Fruit fly (Drosophila melanogaster) S2 (cell line): Measurements from ENCODE around the gene CG33700.

Experiments used
- CG8478 ChIP-seq: fragments of >200 bp; optimal IDR thresholded peaks from 2 replicates; lab custom pipeline; 2018
- CTCF ChIP-seq, 2 experiments: fragments of >200 bp; optimal IDR thresholded peaks; 2 replicates each; lab custom pipeline; 2018

Gene CG33700

dm6 chr3L:9502294-9502693 is 23.1 kb downstream of the CG33700 start:
- TF ChIP-seq CTCF (optimal IDR thresholded peaks at IDR 0.05; lab: Kevin White, UChicago): no peak
- no peak for TF ChIP-seq CG8478 (lab: Kevin White, UChicago)

dm6 chr3L:9501298-9501697 is 24.0 kb downstream of the CG33700 start:
- TF ChIP-seq CG8478 (lab: Kevin White, UChicago) (no peak), CTCF (optimal IDR thresholded peaks at IDR 0.05; lab: Kevin White, UChicago) (no peak)

DNA sequence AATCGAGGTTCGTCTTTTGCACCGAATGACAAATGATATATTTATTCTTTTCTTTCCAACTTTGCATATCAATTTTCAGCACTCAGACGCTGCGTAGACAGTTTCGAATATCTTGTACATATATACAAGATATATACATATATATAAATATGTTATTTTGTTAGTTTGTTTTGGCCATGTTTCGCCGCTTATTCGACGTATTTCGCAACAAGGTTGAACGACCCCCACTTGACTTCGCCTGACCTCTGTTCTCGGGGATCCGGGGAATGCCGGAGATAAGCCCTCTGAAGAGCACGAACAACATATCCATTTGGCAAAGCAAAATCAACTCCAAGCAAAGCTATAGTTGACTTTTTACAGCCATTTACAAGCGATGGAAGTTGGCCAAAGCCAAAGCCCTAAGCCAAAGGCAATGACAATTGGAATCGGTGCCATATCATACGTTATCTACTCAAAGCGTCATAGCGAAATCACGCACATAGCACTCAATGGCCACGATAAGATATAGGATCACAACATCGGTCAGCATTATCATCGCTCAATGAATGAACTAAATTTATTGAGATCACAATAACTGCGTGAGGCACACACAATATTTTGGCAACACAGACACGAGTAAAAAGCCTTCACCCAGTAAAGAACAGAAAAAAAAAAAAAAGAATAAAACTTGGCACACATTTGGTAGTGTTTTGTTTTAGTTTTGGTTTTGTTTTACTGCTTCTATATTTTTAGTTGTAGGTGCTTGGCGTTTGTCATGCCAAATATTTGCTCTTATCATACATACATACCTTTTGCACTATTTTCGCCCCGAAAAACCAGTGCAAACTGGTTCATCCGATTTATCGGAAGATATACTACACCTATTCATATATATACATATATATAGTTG is 25.2 kb downstream of the CG33700 start:
- no peak for TF ChIP-seq CG8478 (lab: Kevin White, UChicago)
- TF ChIP-seq CTCF (optimal IDR thresholded peaks at IDR 0.05; lab: Kevin White, UChicago): no peak

DNA sequence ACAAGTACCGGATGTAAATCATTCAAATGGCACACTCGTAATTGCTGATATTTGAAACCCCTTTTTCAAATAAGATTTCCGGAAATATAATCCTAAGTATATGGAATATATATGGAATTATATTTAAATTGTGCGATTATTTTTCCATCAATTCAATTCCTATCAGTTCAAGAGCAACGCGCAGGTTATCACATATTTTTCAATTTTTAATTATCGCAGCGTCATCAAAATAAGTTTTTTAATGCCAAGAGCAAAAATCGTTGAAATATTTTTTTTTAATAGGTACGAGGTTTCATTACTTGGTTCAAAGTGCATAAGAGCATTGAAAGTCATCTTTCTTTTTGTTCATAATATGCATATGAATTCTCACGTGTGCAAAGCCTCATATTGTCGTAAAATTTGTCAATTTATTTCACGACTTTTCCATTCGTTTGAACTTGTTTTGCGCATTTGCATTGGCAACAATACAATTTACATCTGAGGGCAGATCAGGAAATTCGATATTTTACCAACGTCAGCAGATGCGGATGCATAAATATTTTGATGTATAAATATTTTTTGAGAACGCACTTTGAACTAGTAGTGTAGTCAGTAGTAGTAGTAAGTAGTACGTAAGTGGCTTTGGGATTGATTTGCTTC is 27.2 kb downstream of the CG33700 start:
- no peak for TF ChIP-seq CG8478 (lab: Kevin White, UChicago)
- TF ChIP-seq CTCF (optimal IDR thresholded peaks at IDR 0.05; lab: Kevin White, UChicago): no peak

dm6 chr3L:9497249-9497648 is 28.1 kb downstream of the CG33700 start:
- no peak for TF ChIP-seq CG8478 (lab: Kevin White, UChicago)
- TF ChIP-seq CTCF (optimal IDR thresholded peaks at IDR 0.05; lab: Kevin White, UChicago): no peak

DNA sequence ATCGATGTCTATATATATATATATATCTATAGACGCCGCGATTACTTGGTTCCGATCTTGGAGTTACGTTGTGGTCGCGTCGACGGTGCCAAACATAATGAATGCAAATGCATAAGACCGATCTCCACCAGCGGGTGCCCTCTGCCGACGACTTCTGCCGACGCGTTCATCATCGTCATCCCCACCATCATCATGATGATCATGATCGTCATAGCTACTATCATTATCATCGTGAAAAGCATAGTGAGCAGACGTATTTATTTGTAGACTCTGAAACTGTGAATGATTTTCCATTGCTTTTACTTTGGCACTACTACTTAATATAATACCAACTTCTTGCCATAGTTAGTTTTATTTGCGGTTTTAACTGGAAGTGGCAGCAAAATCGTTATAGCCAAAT is 33.2 kb downstream of the CG33700 start, which contains the start of gene CG32037:
TSS of gene CG32037 (minus strand) at position 101 of the 400 bp plus-strand sequence.
- TF ChIP-seq CTCF (optimal IDR thresholded peaks at IDR 0.05; lab: Kevin White, UChicago): no peak
- no peak for TF ChIP-seq CG8478 (lab: Kevin White, UChicago)

DNA sequence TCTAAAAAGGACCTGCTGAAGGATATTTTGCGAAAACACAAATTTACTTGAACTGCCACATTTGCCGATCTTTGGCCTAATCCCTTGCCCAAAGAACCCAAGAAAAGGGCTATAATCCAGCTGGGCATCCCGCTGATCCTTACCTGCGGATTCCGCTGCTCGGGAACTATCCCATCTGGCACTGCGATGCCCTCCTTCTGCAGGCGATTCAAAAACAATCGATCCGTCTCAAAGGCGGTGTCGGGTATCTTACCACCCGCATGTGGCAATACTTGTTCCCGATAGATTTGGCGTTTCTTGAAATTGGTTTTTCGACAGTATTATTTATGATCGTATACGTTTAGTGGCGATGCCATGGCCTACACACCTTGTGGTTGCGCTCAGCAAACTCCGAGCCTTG is 34.0 kb downstream of the CG33700 start:
- no peak for TF ChIP-seq CTCF (optimal IDR thresholded peaks at IDR 0.05; lab: Kevin White, UChicago)
- TF ChIP-seq CG8478 (lab: Kevin White, UChicago): no peak

- TF ChIP-seq CTCF (optimal IDR thresholded peaks at IDR 0.05; lab: Kevin White, UChicago) (no peak), CG8478 (lab: Kevin White, UChicago) (no peak)
Observed at dm6 chr3L:9490432-9490831, 34.9 kb downstream of the CG33700 start.

- TF ChIP-seq CG8478 (lab: Kevin White, UChicago): no peak
- no peak for TF ChIP-seq CTCF (optimal IDR thresholded peaks at IDR 0.05; lab: Kevin White, UChicago)
Observed at dm6 chr3L:9489627-9490026, 35.7 kb downstream of the CG33700 start.

DNA sequence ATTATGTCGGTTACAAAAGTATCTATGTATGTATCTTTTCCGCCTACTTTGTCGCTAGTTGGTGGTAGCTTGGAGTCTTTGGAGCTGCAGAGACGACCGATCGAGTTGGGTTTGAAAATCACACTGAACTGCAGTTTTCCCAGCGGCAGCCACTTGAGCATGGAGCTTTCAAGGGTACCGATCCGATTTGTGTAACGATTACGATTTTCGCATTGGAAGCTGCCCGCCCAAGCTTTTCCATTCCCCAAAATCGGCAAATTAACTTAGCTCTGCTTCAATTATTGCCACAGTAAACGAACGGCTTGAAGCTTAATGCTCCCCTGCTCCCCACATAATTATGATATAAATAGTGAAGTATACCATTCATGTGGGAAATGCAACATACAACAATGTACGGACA is 36.2 kb downstream of the CG33700 start, which contains the start of gene CG32036:
TSS of gene CG32036 (minus strand) at position 101 of the 400 bp plus-strand sequence.
- TF ChIP-seq CG8478 (lab: Kevin White, UChicago): no peak
- TF ChIP-seq CTCF (optimal IDR thresholded peaks at IDR 0.05; lab: Kevin White, UChicago): no peak

dm6 chr3L:9487586-9487985 is 37.8 kb downstream of the CG33700 start, which contains the start of gene pall:
pall (minus strand) TSS chr3L:9487790.
- TF ChIP-seq CTCF (optimal IDR thresholded peaks at IDR 0.05; lab: Kevin White, UChicago): peak in 1 of 2 experiments; percentile 6
- no peak for TF ChIP-seq CG8478 (lab: Kevin White, UChicago)

DNA sequence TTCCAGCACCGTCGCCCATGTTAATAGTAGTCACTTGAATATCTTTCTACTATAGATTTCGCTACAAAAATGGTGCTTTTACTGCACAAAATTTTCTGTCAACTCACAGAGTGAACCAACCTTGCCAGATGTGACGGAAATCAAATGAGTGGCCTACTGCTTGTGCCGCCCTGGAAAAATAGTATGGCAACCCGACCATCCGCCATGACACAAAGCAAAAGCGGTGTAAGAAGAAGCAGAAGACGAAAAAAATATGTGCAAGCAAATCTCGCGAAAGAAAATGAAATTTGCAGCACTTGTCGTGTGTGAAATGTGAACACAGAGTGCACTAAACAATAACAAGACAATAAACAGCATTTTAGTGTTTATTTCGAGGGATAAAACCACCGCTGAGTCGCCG is 48.5 kb downstream of the CG33700 start, which contains the start of the genes Uch-L5 and Jarid2:
TSS of gene Uch-L5 (minus strand) at position 137 of the 400 bp plus-strand sequence.
TSS of gene Jarid2 (plus strand) at position 210 of the 400 bp plus-strand sequence.
- peak; percentile 11 to 47 for TF ChIP-seq CTCF (optimal IDR thresholded peaks at IDR 0.05; lab: Kevin White, UChicago)
- no peak for TF ChIP-seq CG8478 (lab: Kevin White, UChicago)

DNA sequence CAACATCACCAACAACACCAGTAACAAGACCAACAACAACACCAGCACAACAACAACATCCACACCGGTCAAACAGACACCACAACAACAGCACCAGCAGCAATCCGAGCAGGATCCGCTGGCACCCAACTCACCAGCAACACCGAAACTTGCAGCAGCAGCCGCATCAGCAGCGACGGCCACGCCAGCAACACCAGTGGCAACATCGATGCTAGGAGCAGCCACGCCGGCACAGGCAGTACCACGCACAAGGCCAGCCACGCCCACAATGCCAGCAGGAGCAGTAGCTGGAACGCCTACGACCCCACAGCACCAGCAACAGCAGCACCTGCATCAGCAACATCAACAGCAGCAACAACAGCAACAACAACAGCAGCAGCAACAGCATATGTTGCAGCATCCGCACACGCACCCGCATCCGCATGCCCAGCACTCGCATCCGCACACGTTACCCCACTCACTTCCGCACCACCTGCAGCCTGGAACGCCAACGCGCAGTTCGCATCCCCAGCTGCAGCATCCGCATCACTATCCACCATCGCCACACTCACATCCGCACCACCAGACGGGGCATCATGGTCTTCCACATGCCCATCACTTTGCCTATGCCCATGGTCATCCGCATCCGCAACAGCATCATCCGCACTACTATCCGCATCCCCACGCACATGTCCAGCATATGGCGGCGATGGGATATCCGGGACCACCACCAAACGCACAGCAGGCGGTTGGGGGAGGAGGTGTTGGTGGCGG is 54.0 kb downstream of the CG33700 start:
- TF ChIP-seq CTCF (optimal IDR thresholded peaks at IDR 0.05; lab: Kevin White, UChicago) (no peak), CG8478 (lab: Kevin White, UChicago) (no peak)

DNA sequence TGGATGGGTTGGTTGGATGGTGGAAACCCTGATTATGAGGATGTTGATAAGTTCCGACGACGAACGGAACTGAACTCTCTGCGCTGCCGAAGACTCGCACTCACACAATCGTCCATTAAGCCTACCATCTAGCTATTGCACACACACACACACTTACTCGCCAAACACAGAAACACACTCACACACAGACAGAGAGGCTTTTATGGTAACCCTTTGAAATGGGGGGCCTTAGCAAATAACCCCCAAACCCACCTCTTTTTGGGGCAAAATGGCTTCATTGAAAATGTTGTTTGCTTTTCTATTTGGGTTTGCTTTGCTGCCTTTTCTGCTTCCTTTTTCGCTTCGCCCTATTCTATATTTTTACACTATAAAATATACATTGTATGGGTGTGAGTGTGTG is 56.3 kb downstream of the CG33700 start:
- TF ChIP-seq CG8478 (lab: Kevin White, UChicago): no peak
- no peak for TF ChIP-seq CTCF (optimal IDR thresholded peaks at IDR 0.05; lab: Kevin White, UChicago)
